Worm (Caenorhabditis elegans): ENCODE measurements around the gene T07C12.10.

Gene T07C12.10

DNA sequence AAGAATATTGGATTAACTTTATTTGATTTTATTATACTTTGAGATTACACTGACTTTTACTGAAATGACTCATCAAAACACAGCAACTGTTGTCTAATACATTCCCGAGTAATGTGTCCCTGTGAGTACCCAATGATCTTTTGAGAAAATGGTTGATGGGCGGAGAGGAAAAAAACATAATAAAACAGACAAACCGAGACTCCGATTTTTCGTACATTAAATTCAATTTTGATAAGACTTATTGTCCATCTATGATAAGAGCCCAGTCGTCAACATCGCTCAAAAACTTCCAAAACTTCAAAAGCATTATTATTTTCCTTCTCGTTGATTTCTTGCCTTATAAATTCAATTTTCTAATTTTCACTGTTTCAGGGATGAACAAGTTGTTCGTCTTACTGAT lies 9.4 kb downstream of the T07C12.10 start, which contains the start of gene ttr-46:
ttr-46 (plus strand) TSS at position 373 of the 400 bp plus-strand sequence.
- TF ChIP-seq dao-5 (tag; optimal IDR thresholded peaks at IDR 0.05), result no peak
- no peak for TF ChIP-seq W03F9.2 (tag; optimal IDR thresholded peaks at IDR 0.05)
- no peak for TF ChIP-seq him-1 (tag; optimal IDR thresholded peaks at IDR 0.05)

DNA sequence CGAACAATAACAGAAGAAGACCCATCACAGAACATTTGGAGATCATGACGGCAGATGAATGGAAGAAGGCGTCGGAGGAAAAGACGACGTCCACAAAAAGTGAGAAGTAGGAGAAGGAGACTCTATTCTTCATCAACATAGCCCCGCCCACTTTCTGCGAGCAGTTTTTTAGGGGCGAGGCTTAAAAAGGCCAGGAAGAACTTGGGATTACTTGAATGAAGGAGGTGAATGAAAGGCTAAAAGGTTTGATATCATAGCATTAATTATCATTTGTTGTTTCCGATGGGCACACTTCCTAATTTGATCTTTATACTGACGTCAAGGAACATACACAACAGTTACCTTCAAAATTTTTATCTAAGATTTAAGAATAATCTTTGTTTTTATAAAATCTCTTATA lies 11.4 kb downstream of the T07C12.10 start, which contains the start of gene nlp-58:
nlp-58 (minus strand) TSS at position 101 of the 400 bp plus-strand sequence.
- TF ChIP-seq W03F9.2 (tag; optimal IDR thresholded peaks at IDR 0.05), result no peak
- TF ChIP-seq dao-5 (tag; optimal IDR thresholded peaks at IDR 0.05), result no peak
- TF ChIP-seq him-1 (tag; optimal IDR thresholded peaks at IDR 0.05), result no peak

DNA sequence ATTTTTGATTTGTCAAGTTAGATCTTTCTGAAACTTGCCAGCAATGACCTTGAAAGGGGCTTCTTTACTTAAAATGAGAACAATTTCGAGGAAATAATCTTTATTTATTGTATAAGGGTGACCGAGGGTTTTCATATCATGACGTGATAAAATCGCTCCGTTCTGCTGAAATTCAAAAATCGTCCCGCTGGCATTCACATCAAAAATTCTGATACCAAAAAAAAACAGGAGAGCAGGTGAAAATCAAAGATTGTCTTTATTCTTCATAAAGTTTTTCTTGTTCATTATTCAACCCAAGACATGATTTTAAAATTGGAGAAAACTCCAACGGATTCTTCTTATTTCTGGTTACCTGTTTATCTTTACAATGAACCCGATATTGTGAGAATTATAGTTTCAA lies 16.2 kb downstream of the T07C12.10 start, which contains the start of gene sre-28:
sre-28 (plus strand) TSS at position 301 of the 400 bp plus-strand sequence.
- TF ChIP-seq W03F9.2 (tag; optimal IDR thresholded peaks at IDR 0.05) (no peak), dao-5 (tag; optimal IDR thresholded peaks at IDR 0.05) (no peak), him-1 (tag; optimal IDR thresholded peaks at IDR 0.05) (no peak)

DNA sequence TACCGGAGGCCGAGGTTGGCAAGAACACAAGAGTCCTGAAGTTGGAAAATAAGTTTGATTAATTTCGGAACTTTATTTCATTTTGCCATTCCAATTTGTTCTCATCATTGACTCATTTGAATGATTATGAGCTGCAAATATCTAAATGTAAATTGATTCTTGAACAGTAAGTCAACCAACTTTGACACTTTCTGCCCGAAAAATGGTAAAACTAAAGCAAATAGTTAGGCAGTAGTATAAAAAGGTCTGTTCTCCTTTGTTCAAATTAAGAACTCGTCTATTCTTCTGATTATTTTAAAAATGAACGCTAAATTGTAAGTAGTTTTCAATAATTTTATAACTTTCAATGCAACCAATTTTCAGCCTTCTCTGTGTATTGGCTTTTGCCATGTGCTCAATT lies 17.2 kb downstream of the T07C12.10 start, which contains the start of gene fipr-12:
fipr-12 (plus strand) TSS at position 301 of the 400 bp plus-strand sequence.
- TF ChIP-seq W03F9.2 (tag; optimal IDR thresholded peaks at IDR 0.05), result no peak
- TF ChIP-seq him-1 (tag; optimal IDR thresholded peaks at IDR 0.05), result no peak
- TF ChIP-seq dao-5 (tag; optimal IDR thresholded peaks at IDR 0.05), result no peak

DNA sequence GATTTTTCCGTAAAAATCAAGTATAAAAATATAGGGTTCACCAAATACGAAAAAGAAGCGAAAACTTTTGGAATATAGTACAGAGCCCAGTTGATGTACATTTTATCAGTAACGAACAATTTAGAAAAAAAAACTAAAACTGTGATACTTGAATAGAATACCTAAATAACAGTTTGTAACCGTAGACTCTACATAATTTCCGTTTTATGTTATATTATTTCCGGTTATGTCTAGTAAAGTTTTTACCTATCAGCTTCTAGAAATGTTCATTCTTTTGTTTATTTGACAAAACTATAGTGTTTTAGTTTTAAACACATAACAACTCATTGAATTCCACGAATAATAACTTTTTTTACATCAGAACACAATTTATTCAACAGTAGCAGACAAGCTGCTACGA lies 22.8 kb downstream of the T07C12.10 start, which contains the start of gene srj-33:
srj-33 (minus strand) TSS at position 101 of the 400 bp plus-strand sequence.
- TF ChIP-seq him-1 (tag; optimal IDR thresholded peaks at IDR 0.05) (no peak), W03F9.2 (tag; optimal IDR thresholded peaks at IDR 0.05) (no peak), dao-5 (tag; optimal IDR thresholded peaks at IDR 0.05) (no peak)

DNA sequence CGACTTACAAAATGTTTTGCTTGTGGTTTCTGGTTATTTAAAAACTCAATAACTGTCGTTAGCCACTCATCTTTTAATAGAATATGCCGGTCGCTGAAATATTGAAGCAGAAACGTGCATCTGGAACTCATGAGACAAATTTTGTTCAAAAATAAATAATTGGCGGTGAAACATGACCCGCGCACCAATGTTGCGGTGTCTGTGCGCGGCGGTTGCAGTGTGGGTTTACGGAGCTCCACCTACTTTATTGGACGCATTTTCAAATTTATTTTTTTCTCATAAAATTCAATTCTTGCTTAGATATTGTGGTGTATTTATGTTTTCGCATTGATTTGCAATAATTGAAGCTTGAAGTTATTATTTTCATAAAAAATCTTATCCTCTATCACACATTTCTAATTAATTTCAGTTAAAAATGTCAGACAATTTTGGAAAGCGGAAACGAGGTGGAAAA lies 29.6 kb downstream of the T07C12.10 start, which contains the start of the genes rmh-2 and suds-3:
rmh-2 (minus strand) TSS at position 164 of the 454 bp plus-strand sequence.
suds-3 (plus strand) TSS at position 404 of the 454 bp plus-strand sequence.
- TF ChIP-seq dao-5 (tag; optimal IDR thresholded peaks at IDR 0.05) (no peak), W03F9.2 (tag; optimal IDR thresholded peaks at IDR 0.05) (no peak), him-1 (tag; optimal IDR thresholded peaks at IDR 0.05) (no peak)

DNA sequence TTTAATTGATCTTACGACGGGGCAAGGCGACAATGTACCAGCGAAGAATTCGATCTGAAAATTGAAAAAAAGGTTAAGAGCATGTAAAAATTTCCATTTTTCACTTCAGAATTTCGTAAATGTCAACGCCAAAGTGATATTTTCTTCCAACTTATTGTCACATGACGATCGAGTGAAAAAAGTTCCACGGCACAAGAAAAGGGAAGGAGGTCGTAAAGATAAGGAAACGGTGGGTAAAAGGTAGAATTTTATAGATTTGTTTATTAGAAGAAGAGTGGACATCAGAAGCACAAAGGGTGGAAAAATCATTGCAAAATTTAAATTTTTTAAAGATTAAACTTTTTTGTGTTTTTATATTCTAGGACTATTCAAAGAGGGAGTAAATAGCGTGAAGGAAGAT lies 32.3 kb downstream of the T07C12.10 start:
- TF ChIP-seq W03F9.2 (tag; optimal IDR thresholded peaks at IDR 0.05), result no peak
- TF ChIP-seq dao-5 (tag; optimal IDR thresholded peaks at IDR 0.05), result no peak
- no peak for TF ChIP-seq him-1 (tag; optimal IDR thresholded peaks at IDR 0.05)

DNA sequence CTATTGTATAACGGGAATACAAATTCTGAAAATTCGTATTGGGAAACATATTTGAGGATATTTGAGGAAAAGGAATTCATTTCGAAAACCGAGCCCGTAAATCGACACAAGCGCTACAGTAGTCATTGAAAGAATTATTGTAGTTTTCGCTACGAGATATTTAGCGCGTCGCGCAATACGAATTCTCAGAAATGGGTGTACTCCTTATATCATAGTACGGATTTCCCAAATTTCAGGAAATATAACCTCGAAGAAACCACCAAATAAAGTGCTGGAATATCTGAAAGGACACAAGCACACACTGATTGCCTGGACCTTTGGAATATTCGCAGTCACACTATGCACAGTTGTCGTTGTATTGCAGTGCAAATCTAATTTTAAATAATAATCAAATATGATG lies 32.9 kb downstream of the T07C12.10 start:
- TF ChIP-seq dao-5 (tag; optimal IDR thresholded peaks at IDR 0.05), result no peak
- no peak for TF ChIP-seq him-1 (tag; optimal IDR thresholded peaks at IDR 0.05)
- TF ChIP-seq W03F9.2 (tag; optimal IDR thresholded peaks at IDR 0.05), result no peak

DNA sequence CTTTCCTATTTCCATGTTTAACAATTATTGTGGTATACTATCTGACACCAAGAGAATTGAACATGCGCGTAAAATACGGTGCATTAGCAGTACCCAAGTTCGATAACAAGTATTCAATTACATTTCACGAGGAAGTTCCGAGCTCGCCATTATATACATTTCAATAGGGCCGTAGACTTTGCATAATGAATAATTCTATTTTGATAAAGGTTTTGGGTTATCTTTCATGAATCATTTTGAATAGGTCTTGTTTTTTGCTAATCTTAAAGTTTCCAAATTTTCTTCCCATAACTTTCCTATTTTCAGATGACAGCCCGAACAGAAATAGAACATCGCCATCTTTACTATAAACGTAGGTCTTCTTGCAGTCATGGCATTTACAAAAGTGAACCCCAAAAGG lies 34.0 kb downstream of the T07C12.10 start, which contains the start of gene C50H2.13:
C50H2.13 (plus strand) TSS at position 301 of the 400 bp plus-strand sequence.
- TF ChIP-seq W03F9.2 (tag; optimal IDR thresholded peaks at IDR 0.05) (no peak), dao-5 (tag; optimal IDR thresholded peaks at IDR 0.05) (no peak), him-1 (tag; optimal IDR thresholded peaks at IDR 0.05) (no peak)

DNA sequence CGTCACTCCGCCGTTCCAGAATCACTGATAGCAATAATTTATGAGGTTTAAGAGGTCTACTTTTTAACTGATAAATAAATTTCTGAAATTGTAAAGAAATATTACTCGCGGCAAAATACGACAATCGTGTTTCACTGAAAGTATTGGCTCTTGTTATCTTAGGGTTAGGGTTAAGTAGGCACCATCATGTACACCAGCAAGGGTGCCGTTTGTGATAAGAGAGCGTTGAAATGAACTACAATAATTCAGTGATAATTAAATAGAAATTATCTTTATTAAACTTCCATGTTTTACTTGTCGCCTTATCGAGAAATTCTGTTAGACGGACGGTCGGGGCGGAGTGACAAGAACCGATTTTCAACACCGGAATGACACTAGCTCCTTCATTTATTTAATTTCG lies 34.6 kb downstream of the T07C12.10 start:
- TF ChIP-seq W03F9.2 (tag; optimal IDR thresholded peaks at IDR 0.05) (no peak), him-1 (tag; optimal IDR thresholded peaks at IDR 0.05) (no peak), dao-5 (tag; optimal IDR thresholded peaks at IDR 0.05) (no peak)

DNA sequence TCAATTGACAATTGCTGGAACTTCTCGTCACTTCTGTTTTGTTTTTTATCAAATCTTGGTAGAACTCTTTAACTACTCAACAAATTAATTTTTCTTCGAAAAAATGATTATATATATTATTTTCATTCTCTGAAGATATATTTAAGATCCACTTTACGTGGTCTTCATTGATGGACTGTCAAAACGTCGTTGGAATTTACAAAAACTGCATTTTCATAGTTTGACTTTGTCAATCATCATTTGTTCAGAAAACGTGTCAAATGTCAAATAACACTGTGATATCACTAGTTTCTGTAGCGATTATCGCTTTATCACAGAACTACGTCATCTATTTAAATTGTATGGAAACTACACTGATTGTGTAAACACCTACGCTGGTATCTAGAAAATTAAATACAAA lies 35.9 kb downstream of the T07C12.10 start:
- TF ChIP-seq W03F9.2 (tag; optimal IDR thresholded peaks at IDR 0.05) (no peak), him-1 (tag; optimal IDR thresholded peaks at IDR 0.05) (no peak), dao-5 (tag; optimal IDR thresholded peaks at IDR 0.05) (no peak)

DNA sequence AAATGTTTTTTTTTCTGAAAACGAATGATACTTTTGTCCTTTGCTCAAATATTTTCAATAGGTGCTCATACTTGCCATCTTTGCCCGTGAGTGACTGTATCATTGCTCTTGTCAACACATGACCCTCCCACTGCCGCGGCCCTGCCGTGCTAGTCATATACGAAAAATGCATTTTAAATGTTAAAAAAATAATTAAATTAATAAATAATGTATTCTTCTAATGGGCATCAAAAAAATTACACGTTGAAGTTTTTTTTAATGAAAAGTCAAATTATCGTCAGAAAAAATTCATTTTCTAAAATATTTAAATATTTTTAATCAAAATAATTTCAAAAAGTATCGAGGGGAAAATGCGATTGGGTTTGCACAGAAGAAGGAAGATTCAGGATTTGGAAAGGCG lies 37.8 kb downstream of the T07C12.10 start, which contains the start of gene C50H2.7:
C50H2.7 (plus strand) TSS at position 301 of the 400 bp plus-strand sequence.
- TF ChIP-seq W03F9.2 (tag; optimal IDR thresholded peaks at IDR 0.05), result no peak
- TF ChIP-seq him-1 (tag; optimal IDR thresholded peaks at IDR 0.05), result no peak
- TF ChIP-seq dao-5 (tag; optimal IDR thresholded peaks at IDR 0.05), result no peak

DNA sequence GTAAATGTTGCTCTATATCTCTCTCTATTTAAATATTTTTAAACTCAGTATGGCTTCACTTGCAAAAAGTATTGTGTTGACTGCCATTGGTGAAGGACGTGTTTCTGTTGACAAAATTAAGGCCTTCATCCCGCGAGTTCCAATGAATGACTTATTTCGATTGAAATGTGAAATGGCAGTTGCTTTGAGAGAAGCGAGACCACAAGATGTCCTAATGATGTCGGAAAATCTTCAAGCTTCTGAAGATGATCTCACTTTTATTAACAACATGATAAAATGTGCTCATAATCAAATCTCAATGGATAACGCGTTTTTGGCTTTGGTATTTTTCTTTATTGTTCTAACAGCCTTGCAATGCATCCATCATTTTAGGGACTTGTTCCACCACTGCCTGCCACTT lies 39.0 kb downstream of the T07C12.10 start, which contains the start of gene ceh-75:
ceh-75 (plus strand) TSS at position 50 of the 400 bp plus-strand sequence.
- TF ChIP-seq W03F9.2 (tag; optimal IDR thresholded peaks at IDR 0.05) (no peak), him-1 (tag; optimal IDR thresholded peaks at IDR 0.05) (no peak), dao-5 (tag; optimal IDR thresholded peaks at IDR 0.05) (no peak)

DNA sequence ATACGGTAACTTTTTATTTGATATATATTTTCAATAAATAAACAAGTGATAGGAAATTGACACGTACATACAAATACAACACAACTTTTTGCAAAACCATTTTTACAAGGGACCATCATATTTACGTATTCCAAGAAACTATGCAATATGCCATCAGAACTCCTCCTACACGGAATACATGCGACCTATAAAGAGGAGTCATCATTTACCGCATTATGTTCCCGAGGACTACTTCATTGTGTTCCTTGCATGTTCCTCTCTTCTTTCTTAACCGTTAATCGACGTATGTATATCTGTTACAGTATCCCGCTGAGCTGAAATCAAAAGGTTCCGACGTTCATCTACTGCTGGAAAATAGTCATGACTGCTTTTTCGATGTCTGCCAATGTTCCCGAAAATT lies 41.9 kb downstream of the T07C12.10 start, which contains the start of gene C50H2.5:
C50H2.5 (plus strand) TSS at position 301 of the 400 bp plus-strand sequence.
- no peak for TF ChIP-seq W03F9.2 (tag; optimal IDR thresholded peaks at IDR 0.05)
- TF ChIP-seq him-1 (tag; optimal IDR thresholded peaks at IDR 0.05), result no peak
- no peak for TF ChIP-seq dao-5 (tag; optimal IDR thresholded peaks at IDR 0.05)
